Fruit fly (Drosophila melanogaster) S2 (cell line): ENCODE data around the gene CG12951.

Source experiments
- CG8478 ChIP-seq: fragments of >200 bp; optimal IDR thresholded peaks from 2 replicates; lab custom pipeline; 2018
- CTCF ChIP-seq, 2 experiments: fragments of >200 bp; optimal IDR thresholded peaks; 2 replicates each; lab custom pipeline; 2018

DNA sequence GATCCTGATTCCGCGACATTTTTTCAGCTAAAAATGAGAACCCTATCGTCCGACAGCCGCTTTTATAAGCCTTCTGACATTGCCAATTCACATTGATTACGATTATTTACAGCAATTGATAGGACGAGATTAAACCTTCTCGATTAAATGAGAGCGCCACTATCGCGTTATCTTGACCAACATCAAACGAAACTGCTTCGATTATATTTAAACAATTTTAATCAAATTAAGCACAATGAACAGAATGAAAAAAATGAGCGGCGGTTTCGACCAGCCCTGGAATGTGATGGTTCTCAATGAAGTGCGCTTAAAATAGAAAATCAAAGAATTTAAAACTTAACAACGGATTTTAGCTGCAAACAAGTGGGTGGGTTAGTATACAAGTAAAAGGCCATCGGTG is 1.7 kb upstream of the CG12951 start, which contains the start of gene CG16749:
- no peak for TF ChIP-seq CG8478 (lab: Kevin White, UChicago)
- no peak for TF ChIP-seq CTCF (optimal IDR thresholded peaks at IDR 0.05; lab: Kevin White, UChicago)
